Worm (Caenorhabditis elegans): Measurements from ENCODE around the gene msp-38.

ce11 chrIV:10146885-10147284 lies 3.3 kb upstream of the msp-38 start, which contains the start of gene T14G10.8:
- no peak for TF ChIP-seq ama-1 (optimal IDR thresholded peaks at IDR 0.05)
- no peak for TF ChIP-seq ceh-13 (GFP tag; optimal IDR thresholded peaks at IDR 0.05)
